Worm (Caenorhabditis elegans) whole organism, midembryonic: Measurements from ENCODE around the gene H14A12.3.

ENCODE experiments used
- T22C8.4 ChIP-seq: fragments of 200-800 bp; sonication (Bioruptor generic); IDR thresholded peaks from 2 replicates; pipeline ENCODE4 v1.3.6; 2022; ENCODE audit warnings: missing genetic modification characterization, missing compliant biosample characterization
- cog-1 ChIP-seq: sonication (generic microtip); optimal IDR thresholded peaks from 2 replicates; lab custom pipeline; 2016; ENCODE audit warnings: missing genetic modification characterization, missing compliant biosample characterization
- ref-1 ChIP-seq: fragments of 200-800 bp; sonication (Bioruptor generic); conservative IDR thresholded peaks from 2 replicates; pipeline ENCODE4 v1.3.6; 2022; ENCODE audit warnings: missing genetic modification reagents, missing genetic modification characterization, missing compliant biosample characterization
- ztf-23 ChIP-seq: fragments of 200-800 bp; sonication (Bioruptor generic); IDR thresholded peaks from 2 replicates; pipeline ENCODE4 v1.3.6; 2022; ENCODE audit warnings: missing genetic modification reagents, missing genetic modification characterization, missing compliant biosample characterization

ce11 chrIII:7489055-7489534 lies 25.5 kb downstream of the H14A12.3 start, which contains the start of gene mup-4:
- TF ChIP-seq T22C8.4 (GFP tag; lab: Robert Waterston, UW) (no peak), ztf-23 (no peak), ref-1 (GFP tag; lab: Robert Waterston, UW) (no peak), cog-1 (tag; lab: Kevin White, UChicago) (no peak)
